Fruit fly (Drosophila melanogaster) whole organism, adult: ENCODE measurements around the gene sr.

Experiments
- CG11617 ChIP-seq: fragments of 200-800 bp; sonication (Bioruptor generic); optimal IDR thresholded peaks from 2 replicates; lab custom pipeline; 2017; ENCODE audit warnings: mild to moderate bottlenecking, missing biosample characterization, missing genetic modification reagents, missing genetic modification characterization
- CG12768 ChIP-seq: fragments of 200-800 bp; sonication (Bioruptor generic); optimal IDR thresholded peaks from 2 replicates; lab custom pipeline; 2017; ENCODE audit warnings: missing biosample characterization, missing genetic modification characterization, mild to moderate bottlenecking, moderate library complexity, missing genetic modification reagents
- CG14711 ChIP-seq: fragments of 200-800 bp; sonication (Bioruptor generic); optimal IDR thresholded peaks from 2 replicates; lab custom pipeline; 2018; ENCODE audit warnings: missing biosample characterization, mild to moderate bottlenecking, missing genetic modification characterization, moderate library complexity
- CG1620 ChIP-seq: fragments of 200-800 bp; sonication (Bioruptor generic); optimal IDR thresholded peaks from 2 replicates; lab custom pipeline; 2016; ENCODE audit warnings: missing biosample characterization, missing genetic modification characterization
- CG33017 ChIP-seq: fragments of 200-800 bp; sonication (Bioruptor generic); optimal IDR thresholded peaks from 2 replicates; lab custom pipeline; 2018; ENCODE audit warnings: missing biosample characterization, mild to moderate bottlenecking, missing genetic modification characterization, moderate library complexity
- CG5204 ChIP-seq: fragments of 200-800 bp; sonication (Bioruptor generic); optimal IDR thresholded peaks from 2 replicates; lab custom pipeline; 2016; ENCODE audit warnings: missing biosample characterization, missing genetic modification characterization
- CG7045 ChIP-seq: fragments of 200-800 bp; sonication (Bioruptor generic); optimal IDR thresholded peaks from 2 replicates; lab custom pipeline; 2017; ENCODE audit warnings: missing biosample characterization, mild to moderate bottlenecking, missing genetic modification characterization
- CG7101 ChIP-seq: fragments of 200-800 bp; sonication (Bioruptor generic); optimal IDR thresholded peaks from 2 replicates; lab custom pipeline; 2018; ENCODE audit warnings: missing biosample characterization, mild to moderate bottlenecking, missing genetic modification characterization, moderate library complexity
- Clk ChIP-seq: fragments of 200-800 bp; sonication (Bioruptor generic); optimal IDR thresholded peaks from 2 replicates; lab custom pipeline; 2017; ENCODE audit warnings: missing biosample characterization, missing genetic modification characterization
- Crg-1 ChIP-seq: fragments of 200-800 bp; sonication (Bioruptor generic); optimal IDR thresholded peaks from 2 replicates; lab custom pipeline; 2016; ENCODE audit warnings: missing biosample characterization, missing genetic modification characterization
- Hr96 ChIP-seq: fragments of 200-800 bp; sonication (Bioruptor generic); optimal IDR thresholded peaks from 2 replicates; lab custom pipeline; 2016; ENCODE audit warnings: missing biosample characterization, missing genetic modification characterization
- Mnt ChIP-seq: fragments of 200-800 bp; sonication (Bioruptor generic); optimal IDR thresholded peaks from 2 replicates; lab custom pipeline; 2016; ENCODE audit warnings: missing biosample characterization, mild to moderate bottlenecking, missing genetic modification characterization
- bab1 ChIP-seq: fragments of 200-800 bp; sonication (Bioruptor generic); optimal IDR thresholded peaks from 3 replicates; lab custom pipeline; 2019; ENCODE audit warnings: missing biosample characterization, mild to moderate bottlenecking, missing genetic modification characterization, moderate library complexity
- cic ChIP-seq: fragments of 200-800 bp; sonication (Bioruptor generic); optimal IDR thresholded peaks from 2 replicates; lab custom pipeline; 2017; ENCODE audit warnings: missing biosample characterization, mild to moderate bottlenecking, missing genetic modification characterization, moderate library complexity
- cnc ChIP-seq, 2 experiments: fragments of >200 bp; optimal IDR thresholded peaks; 2 replicates each; lab custom pipeline; 2017
- kay ChIP-seq: fragments of 200-800 bp; sonication (Bioruptor generic); peaks from one replicate; lab custom pipeline; 2016; ENCODE audit warnings: missing biosample characterization, missing genetic modification characterization, borderline replicate concordance
- ovo ChIP-seq: fragments of 200-800 bp; sonication (Bioruptor generic); optimal IDR thresholded peaks from 2 replicates; lab custom pipeline; 2016; ENCODE audit warnings: missing biosample characterization, missing genetic modification characterization
- pad ChIP-seq: fragments of 200-800 bp; sonication (Bioruptor generic); optimal IDR thresholded peaks from 3 replicates; lab custom pipeline; 2017; ENCODE audit warnings: missing biosample characterization, missing genetic modification characterization, mild to moderate bottlenecking, moderate library complexity, missing genetic modification reagents
- tj ChIP-seq: fragments of 200-800 bp; sonication (Bioruptor generic); optimal IDR thresholded peaks from 3 replicates; lab custom pipeline; 2017; ENCODE audit warnings: missing biosample characterization, mild to moderate bottlenecking, missing genetic modification characterization, moderate library complexity
- toe ChIP-seq: fragments of 200-800 bp; sonication (Bioruptor generic); optimal IDR thresholded peaks from 2 replicates; lab custom pipeline; 2016; ENCODE audit warnings: missing biosample characterization, missing genetic modification characterization

Gene sr

dm6 chr3R:18171983-18172967, 81.7 kb downstream of the sr start:
- TF ChIP-seq toe (GFP tag; lab: Kevin White, UChicago) (peak; percentile 91), Clk (peak; percentile 78), Crg-1 (GFP tag; lab: Kevin White, UChicago) (peak; percentile 44), tj (GFP tag; lab: Kevin White, UChicago) (peak; percentile 60), CG7045 (GFP tag; lab: Kevin White, UChicago) (peak; percentile 91), CG12768 (GFP tag; lab: Kevin White, UChicago) (peak; percentile 89), ovo (GFP tag; lab: Kevin White, UChicago) (peak; percentile 35), Mnt (GFP tag; lab: Kevin White, UChicago) (peak; percentile 46), cic (GFP tag; lab: Kevin White, UChicago) (peak; percentile 70), bab1 (peak; percentile 54), Hr96 (GFP tag; lab: Kevin White, UChicago) (peak; percentile 79), CG5204 (GFP tag; lab: Kevin White, UChicago) (peak; percentile 88), CG11617 (GFP tag; lab: Kevin White, UChicago) (peak; percentile 91), kay (GFP tag; lab: Kevin White, UChicago) (no peak), CG7101 (tag; lab: Kevin White, UChicago) (peak; percentile 89), CG1620 (GFP tag; lab: Kevin White, UChicago) (peak; percentile 55), CG33017 (tag; lab: Kevin White, UChicago) (peak; percentile 91), cnc (optimal IDR thresholded peaks at IDR 0.05; lab: Kevin White, UChicago) (no peak), CG14711 (tag; lab: Kevin White, UChicago) (peak; percentile 74), pad (GFP tag; lab: Kevin White, UChicago) (peak; percentile 69)

- no peak for TF ChIP-seq CG5204 (GFP tag; lab: Kevin White, UChicago)
- TF ChIP-seq bab1, result peak; percentile 62
- no peak for TF ChIP-seq CG14711 (tag; lab: Kevin White, UChicago)
- no peak for TF ChIP-seq cnc (optimal IDR thresholded peaks at IDR 0.05; lab: Kevin White, UChicago)
- no peak for TF ChIP-seq Crg-1 (GFP tag; lab: Kevin White, UChicago)
Observed at dm6 chr3R:18183244-18183643, 92.6 kb downstream of the sr start, which contains the start of gene cdm. Gene cdm (minus strand): TSS chr3R:18183479.
